Fruit fly (Drosophila melanogaster) whole organism, adult: ENCODE data around the gene CG7420.

ENCODE experiments used
- CG11617 ChIP-seq: fragments of 200-800 bp; sonication (Bioruptor generic); optimal IDR thresholded peaks from 2 replicates; lab custom pipeline; 2017; ENCODE audit warnings: mild to moderate bottlenecking, missing biosample characterization, missing genetic modification reagents, missing genetic modification characterization
- CG12768 ChIP-seq: fragments of 200-800 bp; sonication (Bioruptor generic); optimal IDR thresholded peaks from 2 replicates; lab custom pipeline; 2017; ENCODE audit warnings: missing biosample characterization, missing genetic modification characterization, mild to moderate bottlenecking, moderate library complexity, missing genetic modification reagents
- CG14711 ChIP-seq: fragments of 200-800 bp; sonication (Bioruptor generic); optimal IDR thresholded peaks from 2 replicates; lab custom pipeline; 2018; ENCODE audit warnings: missing biosample characterization, mild to moderate bottlenecking, missing genetic modification characterization, moderate library complexity
- CG1620 ChIP-seq: fragments of 200-800 bp; sonication (Bioruptor generic); optimal IDR thresholded peaks from 2 replicates; lab custom pipeline; 2016; ENCODE audit warnings: missing biosample characterization, missing genetic modification characterization
- CG33017 ChIP-seq: fragments of 200-800 bp; sonication (Bioruptor generic); optimal IDR thresholded peaks from 2 replicates; lab custom pipeline; 2018; ENCODE audit warnings: missing biosample characterization, mild to moderate bottlenecking, missing genetic modification characterization, moderate library complexity
- CG5204 ChIP-seq: fragments of 200-800 bp; sonication (Bioruptor generic); optimal IDR thresholded peaks from 2 replicates; lab custom pipeline; 2016; ENCODE audit warnings: missing biosample characterization, missing genetic modification characterization
- CG7045 ChIP-seq: fragments of 200-800 bp; sonication (Bioruptor generic); optimal IDR thresholded peaks from 2 replicates; lab custom pipeline; 2017; ENCODE audit warnings: missing biosample characterization, mild to moderate bottlenecking, missing genetic modification characterization
- CG7101 ChIP-seq: fragments of 200-800 bp; sonication (Bioruptor generic); optimal IDR thresholded peaks from 2 replicates; lab custom pipeline; 2018; ENCODE audit warnings: missing biosample characterization, mild to moderate bottlenecking, missing genetic modification characterization, moderate library complexity
- Clk ChIP-seq: fragments of 200-800 bp; sonication (Bioruptor generic); optimal IDR thresholded peaks from 2 replicates; lab custom pipeline; 2017; ENCODE audit warnings: missing biosample characterization, missing genetic modification characterization
- Crg-1 ChIP-seq: fragments of 200-800 bp; sonication (Bioruptor generic); optimal IDR thresholded peaks from 2 replicates; lab custom pipeline; 2016; ENCODE audit warnings: missing biosample characterization, missing genetic modification characterization
- Hr96 ChIP-seq: fragments of 200-800 bp; sonication (Bioruptor generic); optimal IDR thresholded peaks from 2 replicates; lab custom pipeline; 2016; ENCODE audit warnings: missing biosample characterization, missing genetic modification characterization
- Mnt ChIP-seq: fragments of 200-800 bp; sonication (Bioruptor generic); optimal IDR thresholded peaks from 2 replicates; lab custom pipeline; 2016; ENCODE audit warnings: missing biosample characterization, mild to moderate bottlenecking, missing genetic modification characterization
- bab1 ChIP-seq: fragments of 200-800 bp; sonication (Bioruptor generic); optimal IDR thresholded peaks from 3 replicates; lab custom pipeline; 2019; ENCODE audit warnings: missing biosample characterization, mild to moderate bottlenecking, missing genetic modification characterization, moderate library complexity
- cic ChIP-seq: fragments of 200-800 bp; sonication (Bioruptor generic); optimal IDR thresholded peaks from 2 replicates; lab custom pipeline; 2017; ENCODE audit warnings: missing biosample characterization, mild to moderate bottlenecking, missing genetic modification characterization, moderate library complexity
- cnc ChIP-seq, 2 experiments: fragments of >200 bp; optimal IDR thresholded peaks; 2 replicates each; lab custom pipeline; 2017
- kay ChIP-seq: fragments of 200-800 bp; sonication (Bioruptor generic); peaks from one replicate; lab custom pipeline; 2016; ENCODE audit warnings: missing biosample characterization, missing genetic modification characterization, borderline replicate concordance
- ovo ChIP-seq: fragments of 200-800 bp; sonication (Bioruptor generic); optimal IDR thresholded peaks from 2 replicates; lab custom pipeline; 2016; ENCODE audit warnings: missing biosample characterization, missing genetic modification characterization
- pad ChIP-seq: fragments of 200-800 bp; sonication (Bioruptor generic); optimal IDR thresholded peaks from 3 replicates; lab custom pipeline; 2017; ENCODE audit warnings: missing biosample characterization, missing genetic modification characterization, mild to moderate bottlenecking, moderate library complexity, missing genetic modification reagents
- tj ChIP-seq: fragments of 200-800 bp; sonication (Bioruptor generic); optimal IDR thresholded peaks from 3 replicates; lab custom pipeline; 2017; ENCODE audit warnings: missing biosample characterization, mild to moderate bottlenecking, missing genetic modification characterization, moderate library complexity
- toe ChIP-seq: fragments of 200-800 bp; sonication (Bioruptor generic); optimal IDR thresholded peaks from 2 replicates; lab custom pipeline; 2016; ENCODE audit warnings: missing biosample characterization, missing genetic modification characterization

The CG7420 gene

dm6 chr2L:1509748-1510147 is 7.0 kb upstream of the CG7420 start:
- no peak for TF ChIP-seq CG12768 (GFP tag; lab: Kevin White, UChicago)
- no peak for TF ChIP-seq toe (GFP tag; lab: Kevin White, UChicago)
- no peak for TF ChIP-seq tj (GFP tag; lab: Kevin White, UChicago)

- TF ChIP-seq Crg-1 (GFP tag; lab: Kevin White, UChicago) = no peak
- no peak for TF ChIP-seq CG11617 (GFP tag; lab: Kevin White, UChicago)
- no peak for TF ChIP-seq CG12768 (GFP tag; lab: Kevin White, UChicago)
- no peak for TF ChIP-seq CG14711 (tag; lab: Kevin White, UChicago)
- no peak for TF ChIP-seq ovo (GFP tag; lab: Kevin White, UChicago)
- no peak for TF ChIP-seq CG5204 (GFP tag; lab: Kevin White, UChicago)
- TF ChIP-seq Hr96 (GFP tag; lab: Kevin White, UChicago) = no peak
- TF ChIP-seq tj (GFP tag; lab: Kevin White, UChicago) = no peak
- TF ChIP-seq CG7101 = no peak
- TF ChIP-seq cic = no peak
- no peak for TF ChIP-seq Mnt (GFP tag; lab: Kevin White, UChicago)
- TF ChIP-seq CG33017 (tag; lab: Kevin White, UChicago) = no peak
Measured at dm6 chr2L:1504288-1504687, 1.6 kb upstream of the CG7420 start.

- TF ChIP-seq Clk (GFP tag; lab: Kevin White, UChicago) (no peak), CG12768 (GFP tag; lab: Kevin White, UChicago) (no peak), CG11617 (GFP tag; lab: Kevin White, UChicago) (no peak), cic (no peak)
Measured at dm6 chr2L:1500312-1500711, 2.4 kb downstream of the CG7420 start, which contains the start of gene CG18131. TSS of gene CG18131 (minus strand) at chr2L:1500608.

- TF ChIP-seq CG5204 (GFP tag; lab: Kevin White, UChicago) (no peak), kay (no peak), tj (GFP tag; lab: Kevin White, UChicago) (no peak), ovo (GFP tag; lab: Kevin White, UChicago) (no peak), Clk (GFP tag; lab: Kevin White, UChicago) (no peak), CG1620 (GFP tag; lab: Kevin White, UChicago) (no peak), Crg-1 (GFP tag; lab: Kevin White, UChicago) (no peak), CG14711 (tag; lab: Kevin White, UChicago) (no peak), pad (GFP tag; lab: Kevin White, UChicago) (no peak), cic (no peak), CG7101 (no peak), toe (GFP tag; lab: Kevin White, UChicago) (no peak), bab1 (GFP tag; lab: Kevin White, UChicago) (no peak), CG7045 (GFP tag; lab: Kevin White, UChicago) (no peak), Mnt (GFP tag; lab: Kevin White, UChicago) (no peak)
Measured at dm6 chr2L:1498966-1499554, 3.6 kb downstream of the CG7420 start.

- TF ChIP-seq cnc (optimal IDR thresholded peaks at IDR 0.05; lab: Kevin White, UChicago) (no peak), CG7045 (GFP tag; lab: Kevin White, UChicago) (no peak), CG5204 (GFP tag; lab: Kevin White, UChicago) (no peak), CG1620 (GFP tag; lab: Kevin White, UChicago) (no peak), tj (GFP tag; lab: Kevin White, UChicago) (no peak), CG33017 (tag; lab: Kevin White, UChicago) (no peak), ovo (GFP tag; lab: Kevin White, UChicago) (no peak), cic (no peak), CG12768 (GFP tag; lab: Kevin White, UChicago) (no peak), CG11617 (GFP tag; lab: Kevin White, UChicago) (no peak), Clk (GFP tag; lab: Kevin White, UChicago) (no peak), pad (GFP tag; lab: Kevin White, UChicago) (no peak), Hr96 (GFP tag; lab: Kevin White, UChicago) (no peak), toe (GFP tag; lab: Kevin White, UChicago) (no peak), Mnt (GFP tag; lab: Kevin White, UChicago) (no peak)
Measured at dm6 chr2L:1496943-1497342, 5.8 kb downstream of the CG7420 start, which contains the start of gene CG31661. TSS of gene CG31661 (plus strand) at chr2L:1497243.

dm6 chr2L:1495160-1495559 is 7.5 kb downstream of the CG7420 start, which contains the start of gene CG31926:
TSS of gene CG31926 (plus strand) at chr2L:1495460.
- TF ChIP-seq bab1 (GFP tag; lab: Kevin White, UChicago) = no peak
- TF ChIP-seq CG1620 (GFP tag; lab: Kevin White, UChicago) = no peak
- TF ChIP-seq CG7045 (GFP tag; lab: Kevin White, UChicago) = no peak
- no peak for TF ChIP-seq Clk (GFP tag; lab: Kevin White, UChicago)
- TF ChIP-seq kay = no peak
- TF ChIP-seq CG5204 (GFP tag; lab: Kevin White, UChicago) = no peak
- no peak for TF ChIP-seq CG12768 (GFP tag; lab: Kevin White, UChicago)
- no peak for TF ChIP-seq tj (GFP tag; lab: Kevin White, UChicago)
- no peak for TF ChIP-seq ovo (GFP tag; lab: Kevin White, UChicago)
- no peak for TF ChIP-seq CG14711 (tag; lab: Kevin White, UChicago)
- no peak for TF ChIP-seq CG7101
- no peak for TF ChIP-seq cic
- TF ChIP-seq CG11617 (GFP tag; lab: Kevin White, UChicago) = no peak
- TF ChIP-seq pad (GFP tag; lab: Kevin White, UChicago) = no peak
